Worm (Caenorhabditis elegans) whole organism, L3 larva: ENCODE data around the gene Y66D12A.13.
A peak's percentile ranks its signal among the peaks of the same experiment; 100 is the strongest.

ENCODE experiments used
- R02D3.7 ChIP-seq: fragments of 150-350 bp; optimal IDR thresholded peaks from 2 replicates; lab custom pipeline; 2014; ENCODE audit warnings: missing biosample characterization, missing genetic modification characterization
- ceh-16 ChIP-seq: sonication (generic microtip); optimal IDR thresholded peaks from 2 replicates; lab custom pipeline; 2017; ENCODE audit warnings: missing biosample characterization, missing genetic modification characterization
- ceh-28 ChIP-seq: fragments of 150-350 bp; optimal IDR thresholded peaks from 2 replicates; lab custom pipeline; 2014; ENCODE audit warnings: missing biosample characterization, missing genetic modification reagents, missing genetic modification characterization
- ceh-82 ChIP-seq: fragments of 150-350 bp; optimal IDR thresholded peaks from 2 replicates; lab custom pipeline; 2014; ENCODE audit warnings: missing biosample characterization, missing genetic modification characterization
- ceh-9 ChIP-seq: sonication (generic microtip); optimal IDR thresholded peaks from 2 replicates; lab custom pipeline; 2018; ENCODE audit warnings: missing biosample characterization, missing genetic modification characterization
- daf-12 ChIP-seq: fragments of 150-350 bp; optimal IDR thresholded peaks from 2 replicates; lab custom pipeline; 2014; ENCODE audit warnings: missing biosample characterization, missing genetic modification reagents, missing genetic modification characterization
- elt-1 ChIP-seq: fragments of 150-350 bp; optimal IDR thresholded peaks from 2 replicates; lab custom pipeline; 2014; ENCODE audit warnings: missing biosample characterization, missing genetic modification characterization
- elt-3 ChIP-seq, 3 experiments: fragments of 150-350 bp in 1 of 3; sonication (generic microtip) in 2 of 3; optimal IDR thresholded peaks; 2 replicates in 2 of 3; 4 replicates in 1 of 3; lab custom pipeline; 2014 to 2017; ENCODE audit warnings: missing biosample characterization in 3 of 3, missing genetic modification characterization in 3 of 3
- fkh-10 ChIP-seq: sonication (generic microtip); optimal IDR thresholded peaks from 2 replicates; lab custom pipeline; 2017; ENCODE audit warnings: missing biosample characterization, missing genetic modification reagents, missing genetic modification characterization
- fkh-2 ChIP-seq: fragments of 150-350 bp; optimal IDR thresholded peaks from 2 replicates; lab custom pipeline; 2014; ENCODE audit warnings: missing biosample characterization, missing genetic modification reagents, missing genetic modification characterization
- fos-1 ChIP-seq: fragments of 150-350 bp; optimal IDR thresholded peaks from 2 replicates; lab custom pipeline; 2014; ENCODE audit warnings: missing biosample characterization, missing genetic modification characterization
- hmg-11 ChIP-seq: sonication (generic microtip); optimal IDR thresholded peaks from 2 replicates; lab custom pipeline; 2016; ENCODE audit warnings: missing genetic modification characterization, missing compliant biosample characterization
- jun-1 ChIP-seq: fragments of 150-350 bp; optimal IDR thresholded peaks from 2 replicates; lab custom pipeline; 2014; ENCODE audit warnings: missing biosample characterization, missing genetic modification reagents, missing genetic modification characterization
- lin-15B ChIP-seq: fragments of 150-350 bp; optimal IDR thresholded peaks from 2 replicates; lab custom pipeline; 2014; ENCODE audit warnings: missing biosample characterization, missing genetic modification characterization
- lin-39 ChIP-seq: fragments of 150-350 bp; optimal IDR thresholded peaks from 2 replicates; lab custom pipeline; 2018; ENCODE audit warnings: missing biosample characterization, missing genetic modification reagents, missing genetic modification characterization
- lsy-12 ChIP-seq: sonication (generic microtip); optimal IDR thresholded peaks from 2 replicates; lab custom pipeline; 2016; ENCODE audit warnings: mild to moderate bottlenecking, missing genetic modification characterization, missing compliant biosample characterization
- mdl-1 ChIP-seq: fragments of 150-350 bp; optimal IDR thresholded peaks from 2 replicates; lab custom pipeline; 2014; ENCODE audit warnings: missing biosample characterization, missing genetic modification characterization
- mml-1 ChIP-seq: fragments of 150-350 bp; sonication (generic microtip); optimal IDR thresholded peaks from 3 replicates; lab custom pipeline; 2014; ENCODE audit warnings: missing biosample characterization, missing genetic modification characterization
- nfya-1 ChIP-seq: sonication (generic microtip); optimal IDR thresholded peaks from 2 replicates; lab custom pipeline; 2017; ENCODE audit warnings: missing genetic modification characterization, mild to moderate bottlenecking, missing compliant biosample characterization, antibody characterized with exemption, moderate library complexity; ENCODE audit not compliant: insufficient read depth
- nhr-11 ChIP-seq: fragments of 150-350 bp; optimal IDR thresholded peaks from 2 replicates; lab custom pipeline; 2014; ENCODE audit warnings: missing biosample characterization, missing genetic modification characterization
- nhr-12 ChIP-seq: fragments of 150-350 bp; optimal IDR thresholded peaks from 2 replicates; lab custom pipeline; 2014; ENCODE audit warnings: missing biosample characterization, missing genetic modification characterization
- nhr-23 ChIP-seq: fragments of 150-350 bp; optimal IDR thresholded peaks from 2 replicates; lab custom pipeline; 2014; ENCODE audit warnings: missing biosample characterization, missing genetic modification reagents, missing genetic modification characterization
- nhr-237 ChIP-seq: fragments of 150-350 bp; optimal IDR thresholded peaks from 2 replicates; lab custom pipeline; 2014; ENCODE audit warnings: missing biosample characterization, missing genetic modification characterization
- nhr-25 ChIP-seq: sonication (generic microtip); optimal IDR thresholded peaks from 2 replicates; lab custom pipeline; 2017; ENCODE audit warnings: missing biosample characterization, missing genetic modification characterization
- nhr-67 ChIP-seq: fragments of 150-350 bp; optimal IDR thresholded peaks from 2 replicates; lab custom pipeline; 2014; ENCODE audit warnings: missing biosample characterization, missing genetic modification characterization
- nhr-76 ChIP-seq: fragments of 150-350 bp; sonication (generic microtip); optimal IDR thresholded peaks from 5 replicates; lab custom pipeline; 2014; ENCODE audit warnings: missing biosample characterization, missing genetic modification characterization
- nhr-77 ChIP-seq: fragments of 150-350 bp; optimal IDR thresholded peaks from 2 replicates; lab custom pipeline; 2014; ENCODE audit warnings: missing biosample characterization, missing genetic modification characterization
- pha-4 ChIP-seq: fragments of 150-350 bp; optimal IDR thresholded peaks from 2 replicates; lab custom pipeline; 2014; ENCODE audit warnings: missing biosample characterization, missing genetic modification reagents, missing genetic modification characterization
- sea-2 ChIP-seq: fragments of 150-350 bp; sonication (generic microtip); optimal IDR thresholded peaks from 4 replicates; lab custom pipeline; 2014; ENCODE audit warnings: missing biosample characterization, missing genetic modification reagents, missing genetic modification characterization
- skn-1 ChIP-seq: fragments of 150-350 bp; optimal IDR thresholded peaks from 2 replicates; lab custom pipeline; 2014; ENCODE audit warnings: missing biosample characterization, missing genetic modification characterization
- tbx-2 ChIP-seq: sonication (generic microtip); optimal IDR thresholded peaks from 2 replicates; lab custom pipeline; 2016; ENCODE audit warnings: mild to moderate bottlenecking, missing genetic modification characterization, missing compliant biosample characterization
- zag-1 ChIP-seq: fragments of 150-350 bp; optimal IDR thresholded peaks from 2 replicates; lab custom pipeline; 2014; ENCODE audit warnings: missing biosample characterization, missing genetic modification characterization
- ztf-11 ChIP-seq: fragments of 150-350 bp; optimal IDR thresholded peaks from 2 replicates; lab custom pipeline; 2014; ENCODE audit warnings: missing biosample characterization, missing genetic modification characterization
- ztf-4 ChIP-seq: fragments of 150-350 bp; optimal IDR thresholded peaks from 2 replicates; lab custom pipeline; 2014; ENCODE audit warnings: missing biosample characterization, missing genetic modification characterization

Y66D12A.13 gene

DNA sequence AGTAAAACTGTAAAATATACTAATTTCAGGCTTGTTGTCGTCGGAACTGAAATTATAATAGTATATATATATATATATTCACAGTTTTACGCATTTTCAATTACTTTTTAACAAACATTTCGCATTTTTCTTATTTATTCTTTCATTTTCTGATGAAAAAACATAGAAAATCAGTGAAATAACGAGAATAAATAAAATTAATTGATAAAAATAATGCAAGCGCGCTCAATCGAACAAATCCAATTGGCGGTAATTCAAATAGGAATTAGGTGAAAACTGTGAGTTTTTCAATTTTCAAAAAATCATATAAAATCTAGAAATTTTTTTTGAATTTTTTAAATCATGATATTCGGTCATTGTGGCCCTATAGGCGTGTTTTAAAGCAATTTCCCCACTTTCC is 38.0 kb upstream of the Y66D12A.13 start:
- TF ChIP-seq nhr-237 (tag; lab: Kevin White, UChicago) (no peak), elt-1 (no peak), sea-2 (GFP tag; lab: Kevin White, UChicago) (no peak), R02D3.7 (tag; lab: Kevin White, UChicago) (no peak), nhr-25 (tag; lab: Kevin White, UChicago) (no peak), ceh-82 (tag; lab: Kevin White, UChicago) (no peak), tbx-2 (no peak)

DNA sequence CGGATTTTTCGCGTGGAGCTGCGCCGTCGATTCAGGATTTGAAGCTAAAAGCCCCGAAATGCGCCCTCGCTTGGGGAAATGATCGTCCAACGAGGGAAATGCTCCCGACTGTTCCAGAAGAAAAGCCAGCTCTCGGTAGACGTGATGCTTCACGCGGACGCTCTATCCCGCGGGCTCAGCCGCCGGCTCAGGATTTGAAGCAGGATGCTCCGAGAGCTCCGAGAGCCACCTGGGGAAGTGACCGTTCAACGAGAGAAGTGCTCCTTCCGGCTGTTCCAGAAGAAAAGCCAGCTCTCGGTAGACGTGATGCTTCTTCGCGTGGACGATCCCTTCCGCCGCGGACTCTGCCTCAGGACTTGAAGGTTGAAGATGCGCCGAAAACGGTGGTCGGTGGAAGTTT is 37.3 kb upstream of the Y66D12A.13 start:
- TF ChIP-seq mml-1 (no peak), mdl-1 (tag; lab: Kevin White, UChicago) (no peak), ceh-28 (no peak), fos-1 (tag; lab: Kevin White, UChicago) (no peak), hmg-11 (tag; lab: Kevin White, UChicago) (no peak), jun-1 (tag; lab: Kevin White, UChicago) (no peak), ztf-11 (tag; lab: Kevin White, UChicago) (no peak), ceh-9 (tag; lab: Kevin White, UChicago) (no peak), nhr-76 (tag; lab: Kevin White, UChicago) (no peak), ceh-82 (tag; lab: Kevin White, UChicago) (no peak)

DNA sequence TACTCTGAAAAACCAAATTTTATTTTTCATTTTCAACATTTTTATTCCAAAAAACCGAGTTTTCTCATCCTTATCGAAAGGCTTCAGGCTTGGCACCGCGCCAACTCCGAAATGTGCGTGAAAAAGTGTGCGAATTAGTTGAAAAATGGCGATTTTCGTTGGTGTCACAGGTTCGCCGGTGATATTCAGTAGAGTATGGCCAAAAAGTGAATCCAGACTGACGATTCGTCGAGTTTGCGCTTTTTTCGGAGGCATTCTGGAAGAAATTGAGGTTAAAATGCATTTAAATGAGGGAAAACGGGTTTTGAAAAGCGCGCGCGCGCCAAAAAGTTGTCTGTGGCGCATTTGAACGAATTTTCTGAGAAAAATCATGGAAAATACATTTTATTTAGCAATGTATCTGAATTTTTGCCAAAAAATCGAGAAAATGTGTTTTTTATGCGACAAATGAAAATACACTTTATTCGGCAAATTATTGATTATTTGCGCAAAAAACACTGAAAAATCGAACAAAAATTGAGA is 24.6 kb upstream of the Y66D12A.13 start, which contains the start of the genes Y66D12A.16 and such-1:
Gene Y66D12A.16 (plus strand): TSS at position 51 of the 522 bp plus-strand sequence.
Gene such-1 (minus strand): TSS at position 256 of the 522 bp plus-strand sequence.
- TF ChIP-seq nhr-77 (tag; lab: Kevin White, UChicago) = no peak
- no peak for TF ChIP-seq ztf-4 (tag; lab: Kevin White, UChicago)
- no peak for TF ChIP-seq nhr-12
- TF ChIP-seq nhr-237 (tag; lab: Kevin White, UChicago) = no peak
- TF ChIP-seq fkh-2 = no peak
- no peak for TF ChIP-seq elt-1
- no peak for TF ChIP-seq skn-1 (tag; lab: Kevin White, UChicago)
- TF ChIP-seq ceh-16 (tag; lab: Kevin White, UChicago) = no peak
- no peak for TF ChIP-seq jun-1 (tag; lab: Kevin White, UChicago)

DNA sequence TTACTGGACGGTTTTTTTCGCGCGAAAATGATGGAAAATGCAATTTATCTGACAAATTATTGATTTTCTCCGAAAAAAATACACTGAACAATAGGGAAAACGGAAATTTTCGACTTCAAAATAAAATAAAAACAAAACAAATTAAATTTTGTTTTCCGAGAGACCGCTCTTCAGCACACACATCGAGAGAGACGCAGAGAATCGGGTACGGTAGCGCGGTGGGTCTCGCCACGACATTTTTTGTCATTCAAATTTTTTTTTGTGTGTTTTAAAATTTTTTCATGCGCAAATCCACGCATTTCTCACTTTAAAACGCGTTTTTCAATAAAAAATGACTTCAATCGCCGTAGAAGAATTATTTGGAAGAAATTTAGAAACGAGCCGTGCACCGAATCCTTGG is 24.1 kb upstream of the Y66D12A.13 start:
- TF ChIP-seq mml-1 = no peak
- TF ChIP-seq nhr-11 = no peak

DNA sequence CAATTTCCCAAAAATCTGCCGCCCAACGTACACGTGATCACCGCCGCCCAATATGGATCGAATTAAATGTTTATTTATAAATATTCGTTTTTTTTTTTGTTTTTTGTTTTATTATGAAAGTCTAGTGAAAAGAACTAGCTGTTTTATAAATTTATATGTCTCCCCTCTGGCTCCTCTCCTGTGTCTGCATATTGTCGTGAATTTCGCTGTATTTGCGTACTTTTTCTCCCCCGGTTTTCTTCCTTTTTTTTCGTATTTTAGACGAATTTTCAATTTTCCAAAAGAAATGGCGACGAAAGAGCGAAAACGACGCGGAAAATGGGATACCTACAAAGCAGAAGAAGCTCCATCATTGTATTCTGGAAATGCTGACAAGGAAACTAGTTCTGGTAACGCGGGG is 21.8 kb upstream of the Y66D12A.13 start, which contains the start of gene xpb-1:
Gene xpb-1 (plus strand): TSS at position 262 of the 400 bp plus-strand sequence.
- TF ChIP-seq lsy-12 (tag; lab: Kevin White, UChicago) (no peak), nhr-67 (no peak), ceh-82 (tag; lab: Kevin White, UChicago) (no peak), skn-1 (tag; lab: Kevin White, UChicago) (no peak), elt-3 (tag; optimal IDR thresholded peaks at IDR 0.05; lab: Kevin White, UChicago) (no peak), ceh-9 (tag; lab: Kevin White, UChicago) (no peak), pha-4 (tag; lab: Kevin White, UChicago) (peak; percentile 13), hmg-11 (tag; lab: Kevin White, UChicago) (peak; percentile 29), zag-1 (no peak), nhr-23 (peak; percentile 7), fkh-10 (GFP tag; lab: Kevin White, UChicago) (no peak), lin-15B (tag; lab: Kevin White, UChicago) (peak; percentile 44), nfya-1 (tag; lab: Kevin White, UChicago) (peak; percentile 20), lin-39 (tag; lab: Kevin White, UChicago) (no peak)

DNA sequence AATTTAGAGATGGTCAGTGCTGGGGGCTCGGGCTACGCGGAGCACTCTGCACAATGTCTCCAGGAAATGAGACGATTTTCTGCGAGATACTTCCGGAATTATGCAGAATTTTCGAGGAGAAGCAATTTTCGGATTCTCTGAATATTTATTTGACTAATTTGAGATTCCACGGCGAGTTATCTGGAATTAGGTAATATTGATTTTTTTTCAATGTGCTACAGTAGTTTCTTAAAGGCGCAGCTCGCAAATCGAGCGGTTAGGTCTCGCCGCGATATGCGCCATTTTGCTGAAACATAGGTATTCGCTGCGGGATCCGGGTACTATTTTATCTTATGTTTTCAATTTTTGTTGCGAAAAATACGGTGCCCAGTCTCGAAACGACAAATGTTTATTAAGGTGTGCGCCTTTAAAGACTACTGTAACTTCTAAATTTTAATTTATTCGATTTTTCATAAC is 13.5 kb upstream of the Y66D12A.13 start, which contains the start of gene nrps-1:
Gene nrps-1 (plus strand): TSS at position 51 of the 456 bp plus-strand sequence.
- TF ChIP-seq nhr-237 (tag; lab: Kevin White, UChicago) = no peak
- no peak for TF ChIP-seq elt-3 (tag; optimal IDR thresholded peaks at IDR 0.05; lab: Kevin White, UChicago)
- TF ChIP-seq nhr-76 (tag; lab: Kevin White, UChicago) = no peak
- no peak for TF ChIP-seq daf-12 (tag; lab: Kevin White, UChicago)
